Fruit fly (Drosophila melanogaster) S2 (cell line): ENCODE data around the gene AANATL7.
"Not testable (repeated sequence)": the region's sequence is repeated elsewhere in the genome, so short reads cannot be mapped to it uniquely, and the experiment has no call there.

Experiments
- CG8478 ChIP-seq: fragments of >200 bp; optimal IDR thresholded peaks from 2 replicates; lab custom pipeline; 2018
- CTCF ChIP-seq, 2 experiments: fragments of >200 bp; optimal IDR thresholded peaks; 2 replicates each; lab custom pipeline; 2018

Gene AANATL7

DNA sequence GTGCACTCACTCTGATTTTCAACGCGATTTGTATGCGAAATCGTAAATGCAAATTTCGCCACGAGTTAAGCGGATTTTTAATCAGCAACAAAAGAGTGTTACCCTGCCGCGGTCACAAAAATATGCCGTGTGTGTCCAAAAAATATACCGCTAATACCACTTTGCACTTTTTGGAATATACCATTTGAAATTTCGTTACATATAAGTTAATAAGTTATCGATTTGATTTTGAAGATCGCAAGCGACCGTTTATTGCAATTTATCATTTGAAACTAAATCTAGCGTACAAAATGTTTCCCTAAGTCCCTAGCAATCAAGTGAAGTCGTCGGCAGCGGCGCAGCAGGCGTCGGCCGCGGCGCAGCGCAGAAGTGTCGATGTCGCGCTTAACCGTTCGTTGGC is 29.5 kb downstream of the AANATL7 start, which contains the start of gene eIF3g1:
eIF3g1 (minus strand) TSS at position 101 of the 400 bp plus-strand sequence.
- not testable (repeated sequence) for TF ChIP-seq CTCF (optimal IDR thresholded peaks at IDR 0.05; lab: Kevin White, UChicago); CG8478 (lab: Kevin White, UChicago)

DNA sequence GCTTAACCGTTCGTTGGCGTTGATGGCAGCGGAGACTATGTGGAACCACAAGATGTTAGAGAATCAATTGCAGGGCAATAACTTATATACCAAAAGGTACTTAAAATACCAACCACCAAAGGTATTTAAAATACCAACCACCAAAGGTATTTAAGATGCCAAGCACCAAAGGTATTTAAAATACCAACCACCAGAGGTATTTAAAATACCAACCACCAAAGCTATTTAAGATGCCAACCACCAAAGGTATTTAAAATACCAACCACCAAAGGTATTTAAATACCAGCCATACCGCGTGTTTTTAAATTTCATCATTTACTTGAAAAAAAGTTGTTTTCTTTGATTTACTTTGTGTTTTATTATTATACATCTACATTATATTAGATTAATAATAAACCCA is 36.7 kb downstream of the AANATL7 start:
- TF ChIP-seq CG8478 (lab: Kevin White, UChicago) (no peak), CTCF (optimal IDR thresholded peaks at IDR 0.05; lab: Kevin White, UChicago) (no peak)

DNA sequence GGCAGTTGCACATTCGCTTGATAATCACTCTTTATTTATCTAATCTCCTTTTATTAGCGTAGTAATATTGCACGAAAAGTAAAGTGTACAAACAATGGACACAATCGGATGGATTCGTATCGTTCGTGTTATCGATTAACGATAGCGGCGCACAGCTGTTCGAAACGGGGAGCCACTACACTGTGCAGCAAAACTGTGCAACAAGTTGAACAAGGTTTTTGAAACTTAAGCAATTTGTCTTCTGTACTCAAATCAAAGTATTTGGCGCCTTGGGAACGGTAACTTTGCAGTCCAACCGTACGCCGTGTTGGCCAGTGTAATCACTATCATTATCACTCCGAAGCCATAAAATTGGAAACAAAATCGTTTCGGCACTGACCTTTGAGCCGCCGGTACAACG is 38.9 kb downstream of the AANATL7 start, which contains the start of the genes Tsp3A and Seipin:
Tsp3A (minus strand) TSS at position 88 of the 400 bp plus-strand sequence.
Seipin (plus strand) TSS at position 149 of the 400 bp plus-strand sequence.
- no peak for TF ChIP-seq CG8478 (lab: Kevin White, UChicago)
- TF ChIP-seq CTCF (optimal IDR thresholded peaks at IDR 0.05; lab: Kevin White, UChicago): no peak

DNA sequence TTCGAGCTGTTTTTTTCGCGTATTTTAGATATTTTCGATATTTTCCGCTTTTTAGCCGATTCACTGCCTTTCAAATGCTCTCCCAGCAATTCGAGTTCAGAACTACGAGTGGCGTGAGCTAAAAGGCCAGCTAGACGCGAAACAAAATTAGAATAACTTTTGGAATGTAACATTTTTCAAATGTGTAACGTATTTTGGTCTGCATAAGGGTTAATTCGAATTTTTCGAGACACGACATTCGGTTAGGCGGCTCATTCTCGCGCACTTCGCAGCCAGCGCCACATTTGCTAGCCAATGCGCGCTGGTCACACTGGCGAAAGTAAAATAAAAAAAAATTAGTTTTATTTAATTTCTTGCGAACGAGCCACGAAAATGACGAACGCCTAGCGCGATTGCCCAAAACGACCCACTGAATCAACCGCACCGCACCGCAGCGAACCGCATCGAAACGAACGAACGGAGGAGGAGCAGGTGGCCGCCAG is 43.8 kb downstream of the AANATL7 start, which contains the start of the genes brv3 and Pi4KIIIalpha:
brv3 (minus strand) TSS at position 51 of the 482 bp plus-strand sequence.
Pi4KIIIalpha (plus strand) TSS at position 280 of the 482 bp plus-strand sequence.
- no peak for TF ChIP-seq CG8478 (lab: Kevin White, UChicago)
- TF ChIP-seq CTCF (optimal IDR thresholded peaks at IDR 0.05; lab: Kevin White, UChicago): peak in 1 of 2 experiments; percentile 18

DNA sequence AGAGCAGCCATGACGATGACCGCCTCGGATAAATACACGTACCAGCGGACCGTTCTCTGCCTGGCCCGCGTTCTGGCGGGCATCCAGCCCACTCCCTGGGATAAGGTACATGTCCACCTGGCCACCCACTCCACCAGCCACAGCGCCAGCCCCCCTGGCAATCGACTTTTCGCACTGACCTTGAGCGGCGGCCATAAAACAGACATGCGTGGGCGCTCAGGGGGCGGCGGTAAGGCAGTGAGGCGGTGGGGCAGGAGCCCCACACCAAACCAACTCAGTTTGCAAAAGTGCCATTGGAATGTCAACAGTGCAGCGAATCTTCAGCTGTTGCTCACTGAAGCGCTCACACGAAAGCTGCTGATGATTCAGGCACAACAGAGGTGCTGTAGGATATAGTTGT is 44.3 kb downstream of the AANATL7 start:
- TF ChIP-seq CTCF (optimal IDR thresholded peaks at IDR 0.05; lab: Kevin White, UChicago) (no peak), CG8478 (lab: Kevin White, UChicago) (no peak)
